Worm (Caenorhabditis elegans): ENCODE data around the gene srw-145.

ce11 chrV:13908120-13908915, 28.6 kb upstream of the srw-145 start:
- TF ChIP-seq snpc-4 (tag; optimal IDR thresholded peaks at IDR 0.05) (no peak), mdl-1 (tag; optimal IDR thresholded peaks at IDR 0.05) (no peak), tlp-1 (tag; optimal IDR thresholded peaks at IDR 0.05) (no peak), mep-1 (tag; optimal IDR thresholded peaks at IDR 0.05) (no peak), zag-1 (tag; optimal IDR thresholded peaks at IDR 0.05) (no peak), fos-1 (tag; optimal IDR thresholded peaks at IDR 0.05) (no peak), unc-86 (tag; optimal IDR thresholded peaks at IDR 0.05) (no peak), egl-27 (tag; optimal IDR thresholded peaks at IDR 0.05) (no peak)

All from whole organism, L1 larva.